Fruit fly (Drosophila melanogaster): Measurements from ENCODE around the gene Mt2.

- no peak for TF ChIP-seq CG32767 (GFP tag; IDR thresholded peaks at IDR 0.05)
- TF ChIP-seq CG2712 (tag; optimal IDR thresholded peaks at IDR 0.05) = no peak
- no peak for TF ChIP-seq CG17385 (GFP tag; optimal IDR thresholded peaks at IDR 0.05)
- TF ChIP-seq zfh1 (GFP tag; IDR thresholded peaks at IDR 0.05) = no peak
- no peak for TF ChIP-seq CG17186 (GFP tag; optimal IDR thresholded peaks at IDR 0.05)
- TF ChIP-seq Sox102F (GFP tag; optimal IDR thresholded peaks at IDR 0.05) = no peak
- TF ChIP-seq ro (GFP tag; IDR thresholded peaks at IDR 0.05) = no peak
- no peak for TF ChIP-seq dimm (GFP tag; IDR thresholded peaks at IDR 0.05)
- no peak for TF ChIP-seq run (tag; optimal IDR thresholded peaks at IDR 0.05)
- no peak for TF ChIP-seq abd-A (tag; optimal IDR thresholded peaks at IDR 0.05)
- TF ChIP-seq CG6654 (GFP tag; optimal IDR thresholded peaks at IDR 0.05) = no peak
Observed at dm6 chr2L:12089145-12089544, 7.2 kb upstream of the Mt2 start.
